Fruit fly (Drosophila melanogaster) whole organism, embryonic: ENCODE results near the gene CG34409.

Experiments
- CG10321 ChIP-seq: fragments of 200-800 bp; sonication (Bioruptor generic); IDR thresholded peaks from 2 replicates; pipeline ENCODE4 v1.3.6; 2022; ENCODE audit warnings: missing biosample characterization, missing genetic modification characterization
- CG10431 ChIP-seq: fragments of 200-800 bp; sonication (Bioruptor generic); optimal IDR thresholded peaks from 3 replicates; lab custom pipeline; 2018; ENCODE audit warnings: missing biosample characterization, mild to moderate bottlenecking, missing genetic modification characterization
- CG10979 ChIP-seq: fragments of 200-800 bp; sonication (Bioruptor generic); optimal IDR thresholded peaks from 2 replicates; lab custom pipeline; 2018; ENCODE audit warnings: missing biosample characterization, mild to moderate bottlenecking, missing genetic modification characterization, moderate library complexity
- CG11085 ChIP-seq: fragments of 200-800 bp; sonication (Bioruptor generic); IDR thresholded peaks from 2 replicates; pipeline ENCODE4 v1.3.6; 2022; ENCODE audit warnings: missing biosample characterization, missing genetic modification characterization
- CG11504 ChIP-seq: fragments of 200-800 bp; sonication (Bioruptor generic); optimal IDR thresholded peaks from 3 replicates; lab custom pipeline; 2019; ENCODE audit warnings: missing biosample characterization, mild to moderate bottlenecking, missing genetic modification characterization, moderate library complexity
- CG17186 ChIP-seq: fragments of 200-800 bp; sonication (Bioruptor generic); optimal IDR thresholded peaks from 3 replicates; lab custom pipeline; 2017; ENCODE audit warnings: missing biosample characterization, missing genetic modification reagents, missing genetic modification characterization
- CG2116 ChIP-seq: fragments of 200-800 bp; sonication (Bioruptor generic); optimal IDR thresholded peaks from 3 replicates; lab custom pipeline; 2018; ENCODE audit warnings: missing biosample characterization, mild to moderate bottlenecking, missing genetic modification characterization
- CG2678 ChIP-seq: fragments of 200-800 bp; sonication (Bioruptor generic); optimal IDR thresholded peaks from 3 replicates; lab custom pipeline; 2019; ENCODE audit warnings: missing biosample characterization, mild to moderate bottlenecking, missing genetic modification characterization, moderate library complexity
- CG2875 ChIP-seq: fragments of 200-800 bp; sonication (Bioruptor generic); optimal IDR thresholded peaks from 2 replicates; lab custom pipeline; 2017; ENCODE audit warnings: missing biosample characterization, mild to moderate bottlenecking, missing genetic modification characterization, missing genetic modification reagents
- CG42726 ChIP-seq: fragments of 200-800 bp; sonication (Bioruptor generic); IDR thresholded peaks from 2 replicates; pipeline ENCODE4 v1.3.6; 2022; ENCODE audit warnings: missing biosample characterization, missing genetic modification characterization; ENCODE audit not compliant: partially characterized antibody
- CG4282 ChIP-seq: fragments of 200-800 bp; sonication (Bioruptor generic); optimal IDR thresholded peaks from 2 replicates; lab custom pipeline; 2016; ENCODE audit warnings: missing biosample characterization, missing genetic modification characterization
- CG6175 ChIP-seq: fragments of 200-800 bp; sonication (Bioruptor generic); IDR thresholded peaks from 3 replicates; pipeline ENCODE4 v1.3.6; 2022; ENCODE audit warnings: missing biosample characterization, missing genetic modification characterization
- CG6272 ChIP-seq: fragments of 200-800 bp; sonication (Bioruptor generic); IDR thresholded peaks from 2 replicates; pipeline ENCODE4 v1.3.6; 2022; ENCODE audit warnings: missing biosample characterization, missing genetic modification characterization
- CG6854 ChIP-seq: fragments of 200-800 bp; sonication (Bioruptor generic); optimal IDR thresholded peaks from 3 replicates; lab custom pipeline; 2017; ENCODE audit warnings: missing biosample characterization, mild to moderate bottlenecking, missing genetic modification characterization
- CG8089 ChIP-seq: fragments of 200-800 bp; sonication (Bioruptor generic); optimal IDR thresholded peaks from 3 replicates; lab custom pipeline; 2016; ENCODE audit warnings: missing biosample characterization, missing genetic modification characterization
- CG9797 ChIP-seq: fragments of 200-800 bp; sonication (Bioruptor generic); optimal IDR thresholded peaks from 3 replicates; lab custom pipeline; 2018; ENCODE audit warnings: missing biosample characterization, mild to moderate bottlenecking, missing genetic modification characterization
- Deaf1 ChIP-seq: fragments of 200-800 bp; optimal IDR thresholded peaks from 3 replicates; lab custom pipeline; 2019; ENCODE audit warnings: missing biosample characterization, mild to moderate bottlenecking, missing genetic modification characterization, moderate library complexity
- Dip2 ChIP-seq: fragments of 200-800 bp; sonication (Bioruptor generic); IDR thresholded peaks from 2 replicates; pipeline ENCODE4 v1.3.6; 2022; ENCODE audit warnings: missing biosample characterization, missing genetic modification characterization
- Doc2 ChIP-seq: fragments of 200-800 bp; sonication (Bioruptor generic); IDR thresholded peaks from 2 replicates; pipeline ENCODE4 v1.3.6; 2022; ENCODE audit warnings: missing biosample characterization, missing genetic modification characterization
- E2f2 ChIP-seq: fragments of 200-800 bp; sonication (Bioruptor generic); IDR thresholded peaks from 2 replicates; pipeline ENCODE4 v1.3.6; 2022; ENCODE audit warnings: missing biosample characterization, missing genetic modification characterization
- Ets65A ChIP-seq: fragments of 200-800 bp; sonication (Bioruptor generic); peaks from one replicate; lab custom pipeline; 2016; ENCODE audit warnings: missing biosample characterization, missing genetic modification characterization
- HLH3B ChIP-seq: fragments of 200-800 bp; sonication (Bioruptor generic); IDR thresholded peaks from 2 replicates; pipeline ENCODE4 v1.3.6; 2022; ENCODE audit warnings: missing biosample characterization, missing genetic modification characterization
- HLH4C ChIP-seq: fragments of 200-800 bp; sonication (Bioruptor generic); IDR thresholded peaks from 3 replicates; pipeline ENCODE4 v1.3.6; 2022; ENCODE audit warnings: missing biosample characterization, missing genetic modification characterization; ENCODE audit not compliant: partially characterized antibody
- Hmx ChIP-seq: fragments of 200-800 bp; sonication (Bioruptor generic); optimal IDR thresholded peaks from 2 replicates; lab custom pipeline; 2016; ENCODE audit warnings: missing biosample characterization, missing genetic modification characterization
- Hsf ChIP-seq: fragments of 200-800 bp; sonication (Bioruptor generic); optimal IDR thresholded peaks from 3 replicates; lab custom pipeline; 2016; ENCODE audit warnings: missing biosample characterization, missing genetic modification characterization
- MBD-R2 ChIP-seq: fragments of 200-800 bp; sonication (Bioruptor generic); IDR thresholded peaks from 2 replicates; pipeline ENCODE4 v1.3.6; 2022; ENCODE audit warnings: missing biosample characterization, missing genetic modification characterization
- Med ChIP-seq: fragments of 200-800 bp; sonication (Bioruptor generic); peaks from one replicate; lab custom pipeline; 2016; ENCODE audit warnings: missing biosample characterization, missing genetic modification characterization, mild to moderate bottlenecking, inconsistent platforms, moderate library complexity
- NK7.1 ChIP-seq: fragments of 200-800 bp; sonication (Bioruptor generic); optimal IDR thresholded peaks from 3 replicates; lab custom pipeline; 2016; ENCODE audit warnings: missing biosample characterization, missing genetic modification characterization
- Pdp1 ChIP-seq, 2 experiments: fragments of 200-800 bp; sonication (Bioruptor generic); optimal IDR thresholded peaks; 3 replicates each; lab custom pipeline; 2016; ENCODE audit warnings: missing biosample characterization in 2 of 2, missing genetic modification characterization in 2 of 2, mild to moderate bottlenecking in 1 of 2, moderate library complexity in 1 of 2
- Poxn ChIP-seq: fragments of 200-800 bp; sonication (Bioruptor generic); IDR thresholded peaks from 2 replicates; pipeline ENCODE4 v1.3.6; 2022; ENCODE audit warnings: missing biosample characterization, missing genetic modification characterization
- Scr ChIP-seq: fragments of 200-800 bp; sonication (Bioruptor generic); IDR thresholded peaks from 2 replicates; pipeline ENCODE4 v1.3.6; 2022; ENCODE audit warnings: missing biosample characterization, missing genetic modification characterization; ENCODE audit not compliant: partially characterized antibody
- Six4 ChIP-seq: fragments of 200-800 bp; sonication (Bioruptor generic); optimal IDR thresholded peaks from 2 replicates; lab custom pipeline; 2016; ENCODE audit warnings: missing biosample characterization, missing genetic modification characterization
- ase ChIP-seq: fragments of 200-800 bp; sonication (Bioruptor generic); IDR thresholded peaks from 3 replicates; pipeline ENCODE4 v1.3.6; 2022; ENCODE audit warnings: missing biosample characterization, missing genetic modification characterization
- ash1 ChIP-seq: fragments of 200-800 bp; sonication (Bioruptor generic); optimal IDR thresholded peaks from 2 replicates; lab custom pipeline; 2018; ENCODE audit warnings: missing biosample characterization, mild to moderate bottlenecking, missing genetic modification characterization
- chm ChIP-seq: fragments of 200-800 bp; sonication (Bioruptor generic); IDR thresholded peaks from 2 replicates; pipeline ENCODE4 v1.3.6; 2022; ENCODE audit warnings: missing biosample characterization, missing genetic modification characterization
- ci ChIP-seq: fragments of 200-800 bp; sonication (Bioruptor generic); IDR thresholded peaks from 3 replicates; pipeline ENCODE4 v1.3.6; 2022; ENCODE audit warnings: missing biosample characterization, missing genetic modification characterization
- dan ChIP-seq: fragments of 200-800 bp; sonication (Bioruptor generic); IDR thresholded peaks from 2 replicates; pipeline ENCODE4 v1.3.6; 2022; ENCODE audit warnings: missing biosample characterization, missing genetic modification characterization
- en ChIP-seq: fragments of 200-800 bp; sonication (Bioruptor generic); optimal IDR thresholded peaks from 2 replicates; lab custom pipeline; 2016; ENCODE audit warnings: missing biosample characterization, missing genetic modification characterization
- exex ChIP-seq: fragments of 200-800 bp; sonication (Bioruptor generic); optimal IDR thresholded peaks from 4 replicates; lab custom pipeline; 2018; ENCODE audit warnings: missing biosample characterization, mild to moderate bottlenecking, missing genetic modification characterization, moderate library complexity
- gce ChIP-seq: fragments of 200-800 bp; sonication (Bioruptor generic); IDR thresholded peaks from 3 replicates; pipeline ENCODE4 v1.3.6; 2022; ENCODE audit warnings: missing biosample characterization, missing genetic modification characterization
- kay ChIP-seq: fragments of 200-800 bp; sonication (Bioruptor generic); optimal IDR thresholded peaks from 2 replicates; lab custom pipeline; 2016; ENCODE audit warnings: missing biosample characterization, missing genetic modification characterization
- ken ChIP-seq: fragments of 200-800 bp; sonication (Bioruptor generic); IDR thresholded peaks from 3 replicates; pipeline ENCODE4 v1.3.6; 2022; ENCODE audit warnings: missing biosample characterization, missing genetic modification characterization
- lab ChIP-seq: fragments of 200-800 bp; sonication (Bioruptor generic); optimal IDR thresholded peaks from 3 replicates; lab custom pipeline; 2017; ENCODE audit warnings: missing biosample characterization, missing genetic modification characterization, mild to moderate bottlenecking, moderate library complexity, missing genetic modification reagents
- lbe ChIP-seq: fragments of 200-800 bp; sonication (Bioruptor generic); optimal IDR thresholded peaks from 2 replicates; lab custom pipeline; 2016; ENCODE audit warnings: missing biosample characterization, mild to moderate bottlenecking, missing genetic modification characterization
- pnt ChIP-seq: fragments of 200-800 bp; sonication (Bioruptor generic); optimal IDR thresholded peaks from 3 replicates; lab custom pipeline; 2016; ENCODE audit warnings: missing biosample characterization, missing genetic modification characterization
- ro ChIP-seq: fragments of 200-800 bp; sonication (Bioruptor generic); IDR thresholded peaks from 2 replicates; pipeline ENCODE4 v1.3.6; 2022; ENCODE audit warnings: missing biosample characterization, missing genetic modification characterization
- stc ChIP-seq: fragments of 200-800 bp; sonication (Bioruptor generic); IDR thresholded peaks from 2 replicates; pipeline ENCODE4 v1.3.6; 2022; ENCODE audit warnings: missing biosample characterization, missing genetic modification characterization
- tio ChIP-seq: fragments of 200-800 bp; sonication (Bioruptor generic); optimal IDR thresholded peaks from 2 replicates; lab custom pipeline; 2017; ENCODE audit warnings: missing biosample characterization, missing genetic modification characterization, inconsistent platforms
- usp ChIP-seq: fragments of >200 bp; optimal IDR thresholded peaks from 2 replicates; lab custom pipeline; 2017; ENCODE audit warnings: missing biosample characterization, missing genetic modification characterization
- vnd ChIP-seq: fragments of 200-800 bp; sonication (Bioruptor generic); IDR thresholded peaks from 3 replicates; pipeline ENCODE4 v1.3.6; 2022; ENCODE audit warnings: missing biosample characterization, missing genetic modification characterization; ENCODE audit not compliant: partially characterized antibody
- wdn ChIP-seq: fragments of 200-800 bp; sonication (Bioruptor generic); IDR thresholded peaks from 2 replicates; pipeline ENCODE4 v1.3.6; 2022; ENCODE audit warnings: missing biosample characterization, missing genetic modification characterization
- zen ChIP-seq: fragments of 200-800 bp; sonication (Bioruptor generic); optimal IDR thresholded peaks from 3 replicates; lab custom pipeline; 2018; ENCODE audit warnings: missing biosample characterization, mild to moderate bottlenecking, missing genetic modification characterization, moderate library complexity

CG34409 gene

dm6 chr3R:9705008-9705628 is 41.0 kb downstream of the CG34409 start, which contains the start of gene Unc-115a (continued):
- TF ChIP-seq vnd (GFP tag; lab: Robert Waterston, UW) (no peak), CG11504 (tag; lab: Kevin White, UChicago) (no peak), Scr (GFP tag; lab: Robert Waterston, UW) (no peak), Hmx (no peak), CG6175 (no peak), CG6854 (peak; percentile 28), ci (GFP tag; lab: Robert Waterston, UW) (no peak), lab (GFP tag; lab: Kevin White, UChicago) (no peak), ase (GFP tag; lab: Robert Waterston, UW) (no peak), CG9797 (GFP tag; lab: Kevin White, UChicago) (peak; percentile 84), Six4 (GFP tag; lab: Kevin White, UChicago) (peak; percentile 23), CG4282 (GFP tag; lab: Kevin White, UChicago) (peak; percentile 56), CG17186 (GFP tag; lab: Kevin White, UChicago) (peak; percentile 2), en (GFP tag; lab: Kevin White, UChicago) (no peak), Hsf (GFP tag; lab: Kevin White, UChicago) (peak; percentile 51), Dip2 (GFP tag; lab: Robert Waterston, UW) (no peak), Deaf1 (tag; lab: Kevin White, UChicago) (peak; percentile 96), gce (GFP tag; lab: Robert Waterston, UW) (no peak), CG11085 (GFP tag; lab: Robert Waterston, UW) (no peak), CG8089 (GFP tag; lab: Kevin White, UChicago) (peak; percentile 8), CG10321 (no peak), CG2875 (peak; percentile 27), Ets65A (GFP tag; lab: Kevin White, UChicago) (peak; percentile 90), zen (peak; percentile 67), ken (GFP tag; lab: Robert Waterston, UW) (no peak), wdn (GFP tag; lab: Robert Waterston, UW) (no peak), CG6272 (GFP tag; lab: Robert Waterston, UW) (peak; percentile 30; the same call in 1 of the 2 replicates), Poxn (GFP tag; lab: Robert Waterston, UW) (no peak), CG10431 (peak; percentile 32), Pdp1 (GFP tag; optimal IDR thresholded peaks at IDR 0.05; lab: Kevin White, UChicago) (peak; percentile 27 to 63), exex (tag; lab: Kevin White, UChicago) (no peak), CG2678 (tag; lab: Kevin White, UChicago) (no peak), Doc2 (no peak), tio (GFP tag; lab: Kevin White, UChicago) (no peak), CG42726 (no peak), ro (no peak), CG10979 (tag; lab: Kevin White, UChicago) (peak; percentile 36), kay (GFP tag; lab: Kevin White, UChicago) (peak; percentile 38), MBD-R2 (GFP tag; lab: Robert Waterston, UW) (no peak), stc (GFP tag; lab: Robert Waterston, UW) (no peak), NK7.1 (GFP tag; lab: Kevin White, UChicago) (peak; percentile 10), lbe (GFP tag; lab: Kevin White, UChicago) (peak; percentile 30), CG2116 (peak; percentile 74), pnt (GFP tag; lab: Kevin White, UChicago) (no peak), ash1 (GFP tag; lab: Kevin White, UChicago) (no peak), E2f2 (GFP tag; lab: Robert Waterston, UW) (no peak), usp (GFP tag; lab: Kevin White, UChicago) (no peak), dan (no peak), HLH3B (GFP tag; lab: Robert Waterston, UW) (no peak), HLH4C (no peak), chm (GFP tag; lab: Robert Waterston, UW) (no peak), Med (GFP tag; lab: Kevin White, UChicago) (peak; percentile 93)
